Worm (Caenorhabditis elegans): ENCODE data around the gene ret-1.

The ret-1 gene

ce11 chrV:14788462-14788861 is 58.8 kb downstream of the ret-1 start (continued):
- no peak for TF ChIP-seq ceh-63 (GFP tag; optimal IDR thresholded peaks at IDR 0.05)
- no peak for TF ChIP-seq hlh-4 (tag; optimal IDR thresholded peaks at IDR 0.05)
- no peak for TF ChIP-seq ztf-4 (tag; optimal IDR thresholded peaks at IDR 0.05)
- TF ChIP-seq ztf-11 (tag; optimal IDR thresholded peaks at IDR 0.05), result no peak
- no peak for TF ChIP-seq nhr-19 (GFP tag; conservative IDR thresholded peaks at IDR 0.05)
- no peak for TF ChIP-seq nhr-237 (tag; optimal IDR thresholded peaks at IDR 0.05)
- TF ChIP-seq fkh-8 (tag; optimal IDR thresholded peaks at IDR 0.05), result no peak

- no peak for TF ChIP-seq nhr-19 (GFP tag; conservative IDR thresholded peaks at IDR 0.05)
- no peak for TF ChIP-seq efl-1 (optimal IDR thresholded peaks at IDR 0.05)
- TF ChIP-seq efl-1 (GFP tag; optimal IDR thresholded peaks at IDR 0.05 in 1 of 2), result peak in 1 of 2 experiments; percentile 35
- peak in 1 of 3 experiments; percentile 12 for TF ChIP-seq dpl-1 (GFP tag; optimal IDR thresholded peaks at IDR 0.05)
- TF ChIP-seq ceh-8 (GFP tag; optimal IDR thresholded peaks at IDR 0.05), result no peak
Observed at ce11 chrV:14784787-14785186, 62.4 kb downstream of the ret-1 start.

DNA sequence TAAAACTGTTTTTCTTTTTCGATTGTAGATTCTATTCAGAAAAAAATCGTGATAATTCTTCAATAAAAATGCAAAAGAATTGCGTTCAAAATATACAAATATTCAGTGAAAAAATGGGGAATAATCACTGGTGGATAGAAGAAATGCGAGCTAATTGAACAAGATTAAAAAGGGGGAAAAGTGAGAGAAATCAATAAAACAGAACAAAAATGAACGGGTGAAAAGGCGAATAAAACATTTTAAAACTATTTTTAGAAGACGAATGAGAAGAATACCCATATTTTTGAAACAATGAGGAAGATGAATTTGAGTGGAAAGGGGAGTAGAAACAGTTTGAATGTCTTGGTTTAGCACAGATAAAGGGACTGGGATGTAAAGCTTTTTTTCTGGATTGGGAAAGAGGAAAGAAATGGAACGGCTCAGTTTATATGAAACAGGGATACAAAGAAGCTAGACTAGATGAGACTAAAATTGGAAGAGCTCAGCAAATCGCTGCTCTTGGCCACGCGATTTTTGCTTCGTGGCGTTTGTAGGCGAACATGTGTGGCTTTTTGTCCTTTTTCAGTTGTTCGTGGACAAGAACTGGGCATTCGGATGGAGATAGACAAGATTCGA is 62.9 kb downstream of the ret-1 start, which contains the start of gene Y50E8A.12:
Gene Y50E8A.12 (minus strand): TSS at position 51 of the 615 bp plus-strand sequence.
- no peak for TF ChIP-seq nhr-11 (tag; optimal IDR thresholded peaks at IDR 0.05)
- no peak for TF ChIP-seq dsc-1 (tag; optimal IDR thresholded peaks at IDR 0.05)
- no peak for TF ChIP-seq hlh-17 (GFP tag; optimal IDR thresholded peaks at IDR 0.05; ENCODE audit: borderline replicate concordance)
- no peak for TF ChIP-seq ceh-90 (tag; optimal IDR thresholded peaks at IDR 0.05)
- no peak for TF ChIP-seq zip-4 (GFP tag; optimal IDR thresholded peaks at IDR 0.05)
- no peak for TF ChIP-seq ama-1 (optimal IDR thresholded peaks at IDR 0.05)
- TF ChIP-seq lin-39 (tag; optimal IDR thresholded peaks at IDR 0.05), result no peak
- no peak for TF ChIP-seq rnt-1 (tag; optimal IDR thresholded peaks at IDR 0.05)
- TF ChIP-seq F16B12.6 (tag; optimal IDR thresholded peaks at IDR 0.05), result no peak
- TF ChIP-seq nhr-84 (tag; optimal IDR thresholded peaks at IDR 0.05), result no peak

- TF ChIP-seq aha-1 (tag; optimal IDR thresholded peaks at IDR 0.05) (no peak), hpl-2 (GFP tag; optimal IDR thresholded peaks at IDR 0.05) (no peak), unc-130 (tag; optimal IDR thresholded peaks at IDR 0.05) (no peak), irx-1 (tag; optimal IDR thresholded peaks at IDR 0.05) (no peak), ceh-63 (GFP tag; optimal IDR thresholded peaks at IDR 0.05) (no peak)
Observed at ce11 chrV:14781130-14781529, 66.1 kb downstream of the ret-1 start, which contains the start of gene Y50E8A.11. TSS of gene Y50E8A.11 (plus strand) at chrV:14781430.

DNA sequence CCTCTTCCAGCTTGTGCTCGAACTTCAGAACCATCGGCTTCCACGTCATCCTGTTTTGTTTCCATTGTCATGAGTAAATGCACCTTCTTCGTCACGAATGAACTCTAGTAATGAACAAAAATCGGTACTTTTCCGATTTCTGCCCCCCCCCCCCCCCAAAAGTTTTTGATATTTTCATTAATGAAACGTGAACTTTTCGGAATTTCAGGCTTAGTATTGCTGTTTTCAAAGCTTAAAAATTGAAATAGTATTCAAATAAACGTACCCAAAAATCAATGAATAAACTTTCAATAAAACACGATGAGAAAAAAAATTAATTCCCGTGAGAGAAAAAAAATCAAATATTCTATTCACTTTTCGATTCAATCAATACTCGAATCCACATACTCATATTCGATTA is 67.6 kb downstream of the ret-1 start, which contains the start of the genes scrm-7 and Y50E8A.10:
Gene scrm-7 (minus strand): TSS at position 101 of the 400 bp plus-strand sequence.
Gene Y50E8A.10 (plus strand): TSS at position 353 of the 400 bp plus-strand sequence.
- TF ChIP-seq jun-1 (tag; optimal IDR thresholded peaks at IDR 0.05) (no peak), nhr-47 (tag; optimal IDR thresholded peaks at IDR 0.05) (no peak), nhr-11 (tag; optimal IDR thresholded peaks at IDR 0.05) (no peak), nhr-77 (tag; optimal IDR thresholded peaks at IDR 0.05) (no peak), efl-3 (GFP tag; optimal IDR thresholded peaks at IDR 0.05) (no peak), lin-35 (GFP tag; optimal IDR thresholded peaks at IDR 0.05) (no peak), mdl-1 (tag; optimal IDR thresholded peaks at IDR 0.05) (no peak)
